Worm (Caenorhabditis elegans): ENCODE data around the gene vab-3.
A peak's percentile ranks its signal among the peaks of the same experiment; 100 is the strongest.

vab-3 gene

ce11 chrX:10533447-10533846 is 33.8 kb downstream of the vab-3 start, which contains the start of gene glo-3:
Gene glo-3, plus strand, starts transcription at chrX:10533699.
- no peak for TF ChIP-seq dsc-1 (tag; optimal IDR thresholded peaks at IDR 0.05)
- TF ChIP-seq nhr-84 (tag; optimal IDR thresholded peaks at IDR 0.05) = no peak
- peak; percentile 60 for TF ChIP-seq elt-2 (tag; optimal IDR thresholded peaks at IDR 0.05)
- TF ChIP-seq sptf-1 (tag; optimal IDR thresholded peaks at IDR 0.05) = no peak

ce11 chrX:10534625-10535244 is 35.0 kb downstream of the vab-3 start:
- peak; percentile 2 for TF ChIP-seq elt-2 (tag; optimal IDR thresholded peaks at IDR 0.05)
- TF ChIP-seq efl-1 (optimal IDR thresholded peaks at IDR 0.05) = no peak
- TF ChIP-seq efl-1 (GFP tag; optimal IDR thresholded peaks at IDR 0.05 in 1 of 2) = peak in 1 of 2 experiments; percentile 62
- no peak for TF ChIP-seq ceh-88 (GFP tag; IDR thresholded peaks at IDR 0.05)

DNA sequence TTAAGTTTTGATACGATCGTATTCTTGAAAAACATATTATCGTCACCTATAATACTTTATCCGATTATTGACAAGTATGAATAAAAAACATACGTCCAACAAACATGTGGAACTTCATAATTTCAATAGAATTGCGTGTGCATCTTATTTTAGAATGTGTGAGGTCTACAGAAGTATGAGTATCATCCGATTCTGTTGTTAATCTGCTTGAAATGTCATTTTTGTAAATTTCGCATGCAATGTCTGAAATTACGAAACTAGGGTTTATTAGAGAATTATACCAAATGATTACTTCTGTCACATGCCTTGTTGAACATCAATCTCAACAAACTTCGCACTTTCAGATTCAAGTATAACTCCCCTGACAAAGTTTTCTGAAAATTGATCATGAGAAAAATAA is 42.1 kb downstream of the vab-3 start:
- TF ChIP-seq irx-1 (tag; optimal IDR thresholded peaks at IDR 0.05) (no peak), snpc-4 (tag; optimal IDR thresholded peaks at IDR 0.05) (no peak), lin-15B (tag; optimal IDR thresholded peaks at IDR 0.05) (no peak), lin-39 (tag; optimal IDR thresholded peaks at IDR 0.05) (no peak), pqm-1 (tag; optimal IDR thresholded peaks at IDR 0.05) (no peak), nhr-28 (tag; optimal IDR thresholded peaks at IDR 0.05) (no peak), xbp-1 (tag; optimal IDR thresholded peaks at IDR 0.05) (no peak), lsy-2 (tag; optimal IDR thresholded peaks at IDR 0.05) (no peak), F16B12.6 (tag; optimal IDR thresholded peaks at IDR 0.05) (no peak), lin-13 (GFP tag; optimal IDR thresholded peaks at IDR 0.05) (no peak), nhr-237 (tag; optimal IDR thresholded peaks at IDR 0.05) (no peak), ets-5 (GFP tag; IDR thresholded peaks at IDR 0.05) (no peak), nhr-84 (tag; optimal IDR thresholded peaks at IDR 0.05) (no peak), ztf-4 (tag; optimal IDR thresholded peaks at IDR 0.05) (no peak)

- TF ChIP-seq nhr-71 (tag; optimal IDR thresholded peaks at IDR 0.05) (no peak), elt-2 (tag; optimal IDR thresholded peaks at IDR 0.05) (peak; percentile 19), dpl-1 (GFP tag; optimal IDR thresholded peaks at IDR 0.05) (no peak), ceh-90 (tag; optimal IDR thresholded peaks at IDR 0.05) (no peak)
Measured at ce11 chrX:10542313-10543048, 42.8 kb downstream of the vab-3 start, which contains the start of the genes F59F5.3 and F59F5.4. Gene F59F5.3, minus strand, starts transcription at chrX:10542413. Gene F59F5.4, plus strand, starts transcription at chrX:10542998.

- TF ChIP-seq fkh-4 (tag; optimal IDR thresholded peaks at IDR 0.05; ENCODE audit: borderline replicate concordance) = no peak
- TF ChIP-seq isw-1 (GFP tag; IDR thresholded peaks at IDR 0.05) = no peak
- no peak for TF ChIP-seq hpl-2 (GFP tag; optimal IDR thresholded peaks at IDR 0.05)
- TF ChIP-seq tbx-2 (tag; optimal IDR thresholded peaks at IDR 0.05) = no peak
- no peak for TF ChIP-seq unc-98 (GFP tag; IDR thresholded peaks at IDR 0.05)
- no peak for TF ChIP-seq aha-1 (tag; optimal IDR thresholded peaks at IDR 0.05)
- TF ChIP-seq mab-9 (GFP tag; IDR thresholded peaks at IDR 0.05) = no peak
- TF ChIP-seq grh-1 (GFP tag; IDR thresholded peaks at IDR 0.05) = no peak
- TF ChIP-seq mdl-1 (tag; optimal IDR thresholded peaks at IDR 0.05) = no peak
- no peak for TF ChIP-seq ceh-88 (GFP tag; IDR thresholded peaks at IDR 0.05)
- no peak for TF ChIP-seq irx-1 (tag; optimal IDR thresholded peaks at IDR 0.05)
- no peak for TF ChIP-seq efl-1 (optimal IDR thresholded peaks at IDR 0.05)
- no peak for TF ChIP-seq efl-1 (GFP tag; optimal IDR thresholded peaks at IDR 0.05 in 1 of 2)
- no peak for TF ChIP-seq ztf-11 (tag; optimal IDR thresholded peaks at IDR 0.05)
- no peak for TF ChIP-seq nhr-76 (tag; optimal IDR thresholded peaks at IDR 0.05)
- TF ChIP-seq zag-1 (tag; optimal IDR thresholded peaks at IDR 0.05) = no peak
- TF ChIP-seq lin-35 (GFP tag; optimal IDR thresholded peaks at IDR 0.05) = no peak
- no peak for TF ChIP-seq C16A3.4 (tag; optimal IDR thresholded peaks at IDR 0.05)
Measured at ce11 chrX:10545716-10546115, 46.0 kb downstream of the vab-3 start, which contains the start of gene F59F5.5. Gene F59F5.5, plus strand, starts transcription at chrX:10546016.
